Fruit fly (Drosophila melanogaster) whole organism, embryonic: Measurements from ENCODE around the gene CG15643.

Source experiments
- BtbVII ChIP-seq: fragments of 200-800 bp; sonication (Bioruptor generic); optimal IDR thresholded peaks from 3 replicates; lab custom pipeline; 2017; ENCODE audit warnings: missing biosample characterization, mild to moderate bottlenecking, missing genetic modification characterization
- C15 ChIP-seq: fragments of 200-800 bp; sonication (Bioruptor generic); IDR thresholded peaks from 3 replicates; pipeline ENCODE4 v1.3.6; 2022; ENCODE audit warnings: missing biosample characterization, missing genetic modification characterization
- CG11456 ChIP-seq: fragments of 200-800 bp; sonication (Bioruptor generic); IDR thresholded peaks from 3 replicates; pipeline ENCODE4 v1.3.6; 2022; ENCODE audit warnings: missing biosample characterization, missing genetic modification characterization
- CG11504 ChIP-seq: fragments of 200-800 bp; sonication (Bioruptor generic); optimal IDR thresholded peaks from 3 replicates; lab custom pipeline; 2019; ENCODE audit warnings: missing biosample characterization, mild to moderate bottlenecking, missing genetic modification characterization, moderate library complexity
- CG11560 ChIP-seq: fragments of 200-800 bp; sonication (Bioruptor generic); IDR thresholded peaks from 3 replicates; pipeline ENCODE4 v1.3.6; 2022; ENCODE audit warnings: missing biosample characterization, missing genetic modification characterization
- CG11696 ChIP-seq: fragments of 200-800 bp; sonication (Bioruptor generic); IDR thresholded peaks from 2 replicates; pipeline ENCODE4 v1.3.6; 2022; ENCODE audit warnings: missing biosample characterization, missing genetic modification characterization
- CG12071 ChIP-seq: fragments of 200-800 bp; sonication (Bioruptor generic); optimal IDR thresholded peaks from 3 replicates; lab custom pipeline; 2018; ENCODE audit warnings: missing biosample characterization, mild to moderate bottlenecking, missing genetic modification characterization
- CG12744 ChIP-seq: fragments of 200-800 bp; sonication (Bioruptor generic); optimal IDR thresholded peaks from 2 replicates; lab custom pipeline; 2016; ENCODE audit warnings: missing biosample characterization, missing genetic modification characterization
- CG12769 ChIP-seq: fragments of 200-800 bp; sonication (Bioruptor generic); optimal IDR thresholded peaks from 2 replicates; lab custom pipeline; 2019; ENCODE audit warnings: missing biosample characterization, mild to moderate bottlenecking, missing genetic modification characterization, moderate library complexity
- CG14860 ChIP-seq: fragments of 200-800 bp; sonication (Bioruptor generic); IDR thresholded peaks from 3 replicates; pipeline ENCODE4 v1.3.6; 2022; ENCODE audit warnings: missing biosample characterization, missing genetic modification characterization; ENCODE audit not compliant: partially characterized antibody
- CG15011 ChIP-seq: fragments of 200-800 bp; sonication (Bioruptor generic); optimal IDR thresholded peaks from 3 replicates; lab custom pipeline; 2018; ENCODE audit warnings: missing biosample characterization, mild to moderate bottlenecking, missing genetic modification characterization
- CG2202 ChIP-seq: fragments of 200-800 bp; sonication (Bioruptor generic); optimal IDR thresholded peaks from 2 replicates; lab custom pipeline; 2018; ENCODE audit warnings: missing biosample characterization, mild to moderate bottlenecking, missing genetic modification characterization
- CG2678 ChIP-seq: fragments of 200-800 bp; sonication (Bioruptor generic); optimal IDR thresholded peaks from 3 replicates; lab custom pipeline; 2019; ENCODE audit warnings: missing biosample characterization, mild to moderate bottlenecking, missing genetic modification characterization, moderate library complexity
- CG30020 ChIP-seq: fragments of 200-800 bp; optimal IDR thresholded peaks from 2 replicates; lab custom pipeline; 2019; ENCODE audit warnings: missing biosample characterization, mild to moderate bottlenecking, missing genetic modification characterization, moderate library complexity
- CG31365 ChIP-seq: fragments of 200-800 bp; sonication (Bioruptor generic); optimal IDR thresholded peaks from 2 replicates; lab custom pipeline; 2018; ENCODE audit warnings: missing biosample characterization, mild to moderate bottlenecking, missing genetic modification characterization
- CG32772 ChIP-seq: fragments of 200-800 bp; sonication (Bioruptor generic); IDR thresholded peaks from 2 replicates; pipeline ENCODE4 v1.3.6; 2022; ENCODE audit warnings: missing biosample characterization, missing genetic modification characterization
- CG43689 ChIP-seq: fragments of 200-800 bp; sonication (Bioruptor generic); IDR thresholded peaks from 2 replicates; pipeline ENCODE4 v1.3.6; 2022; ENCODE audit warnings: missing biosample characterization, missing genetic modification characterization
- CG4617 ChIP-seq: fragments of 200-800 bp; sonication (Bioruptor generic); optimal IDR thresholded peaks from 3 replicates; lab custom pipeline; 2016; ENCODE audit warnings: missing biosample characterization, missing genetic modification characterization, borderline replicate concordance
- CG9876 ChIP-seq: fragments of 200-800 bp; sonication (Bioruptor generic); optimal IDR thresholded peaks from 2 replicates; lab custom pipeline; 2016; ENCODE audit warnings: missing biosample characterization, missing genetic modification characterization
- D ChIP-seq, 2 experiments: fragments of 200-800 bp in 1 of 2; fragments of >200 bp in 1 of 2; sonication (Bioruptor generic) in 1 of 2; optimal IDR thresholded peaks; 2 replicates in 1 of 2; 3 replicates in 1 of 2; lab custom pipeline; 2017; ENCODE audit warnings: mild to moderate bottlenecking in 1 of 2, missing biosample characterization in 1 of 2, missing genetic modification characterization in 1 of 2, missing genetic modification reagents in 1 of 2
- Dek ChIP-seq: fragments of 200-800 bp; sonication (Bioruptor generic); optimal IDR thresholded peaks from 3 replicates; lab custom pipeline; 2019; ENCODE audit warnings: missing biosample characterization, mild to moderate bottlenecking, missing genetic modification characterization, moderate library complexity
- HLH4C ChIP-seq: fragments of 200-800 bp; sonication (Bioruptor generic); IDR thresholded peaks from 3 replicates; pipeline ENCODE4 v1.3.6; 2022; ENCODE audit warnings: missing biosample characterization, missing genetic modification characterization; ENCODE audit not compliant: partially characterized antibody
- Hr78 ChIP-seq, 2 experiments: fragments of 200-800 bp in 1 of 2; fragments of >200 bp in 1 of 2; sonication (Bioruptor generic) in 1 of 2; optimal IDR thresholded peaks; 2 replicates each; lab custom pipeline; 2017 to 2019; ENCODE audit warnings: missing biosample characterization in 2 of 2, missing genetic modification characterization in 2 of 2, mild to moderate bottlenecking in 1 of 2, moderate library complexity in 1 of 2
- Kr ChIP-seq: fragments of 200-800 bp; sonication (Bioruptor generic); optimal IDR thresholded peaks from 2 replicates; lab custom pipeline; 2017; ENCODE audit warnings: missing biosample characterization, mild to moderate bottlenecking, missing genetic modification characterization
- Lhr ChIP-seq: fragments of 200-800 bp; sonication (Bioruptor generic); optimal IDR thresholded peaks from 3 replicates; lab custom pipeline; 2017; ENCODE audit warnings: mild to moderate bottlenecking, missing biosample characterization, missing genetic modification reagents, missing genetic modification characterization
- Meics ChIP-seq: fragments of 200-800 bp; sonication (Bioruptor generic); optimal IDR thresholded peaks from 2 replicates; lab custom pipeline; 2017; ENCODE audit warnings: missing biosample characterization, mild to moderate bottlenecking, missing genetic modification characterization
- Nf-YA ChIP-seq: fragments of 200-800 bp; sonication (Bioruptor generic); IDR thresholded peaks from 2 replicates; pipeline ENCODE4 v1.3.6; 2022; ENCODE audit warnings: missing biosample characterization, missing genetic modification characterization
- Side ChIP-seq: fragments of 200-800 bp; sonication (Bioruptor generic); optimal IDR thresholded peaks from 2 replicates; lab custom pipeline; 2016; ENCODE audit warnings: missing biosample characterization, missing genetic modification characterization
- Sry-β ChIP-seq: fragments of 200-800 bp; sonication (Bioruptor generic); optimal IDR thresholded peaks from 2 replicates; lab custom pipeline; 2018; ENCODE audit warnings: missing biosample characterization, mild to moderate bottlenecking, missing genetic modification characterization, moderate library complexity
- bab2 ChIP-seq: fragments of 200-800 bp; sonication (Bioruptor generic); optimal IDR thresholded peaks from 2 replicates; lab custom pipeline; 2016; ENCODE audit warnings: missing biosample characterization, missing genetic modification characterization
- bowl ChIP-seq: fragments of 200-800 bp; sonication (Bioruptor generic); IDR thresholded peaks from 2 replicates; pipeline ENCODE4 v1.3.6; 2022; ENCODE audit warnings: missing biosample characterization, missing genetic modification characterization
- chif ChIP-seq, 2 experiments: fragments of 200-800 bp; sonication (Bioruptor generic); optimal IDR thresholded peaks; 3 replicates each; lab custom pipeline; 2016; ENCODE audit warnings: missing biosample characterization in 2 of 2, missing genetic modification characterization in 2 of 2
- ems ChIP-seq: fragments of 200-800 bp; sonication (Bioruptor generic); optimal IDR thresholded peaks from 3 replicates; lab custom pipeline; 2016; ENCODE audit warnings: missing biosample characterization, missing genetic modification characterization
- eve ChIP-seq, 2 experiments: fragments of >200 bp; optimal IDR thresholded peaks; 2 replicates each; lab custom pipeline; 2017; ENCODE audit warnings: missing biosample characterization in 2 of 2, missing genetic modification characterization in 2 of 2
- jigr1 ChIP-seq: fragments of 200-800 bp; sonication (Bioruptor generic); IDR thresholded peaks from 3 replicates; pipeline ENCODE4 v1.3.6; 2022; ENCODE audit warnings: missing biosample characterization, missing genetic modification characterization
- jing ChIP-seq: fragments of 200-800 bp; sonication (Bioruptor generic); optimal IDR thresholded peaks from 2 replicates; lab custom pipeline; 2018; ENCODE audit warnings: missing biosample characterization, mild to moderate bottlenecking, missing genetic modification characterization
- luna ChIP-seq: fragments of 200-800 bp; sonication (Bioruptor generic); optimal IDR thresholded peaks from 2 replicates; lab custom pipeline; 2016; ENCODE audit warnings: missing biosample characterization, missing genetic modification characterization
- nau ChIP-seq: fragments of 200-800 bp; sonication (Bioruptor generic); optimal IDR thresholded peaks from 3 replicates; lab custom pipeline; 2017; ENCODE audit warnings: missing biosample characterization, mild to moderate bottlenecking, missing genetic modification characterization, missing genetic modification reagents
- onecut ChIP-seq: fragments of 200-800 bp; sonication (Bioruptor generic); IDR thresholded peaks from 2 replicates; pipeline ENCODE4 v1.3.6; 2022; ENCODE audit warnings: missing biosample characterization, missing genetic modification characterization
- pb ChIP-seq: fragments of 200-800 bp; sonication (Bioruptor generic); optimal IDR thresholded peaks from 3 replicates; lab custom pipeline; 2016; ENCODE audit warnings: missing biosample characterization, missing genetic modification characterization
- pho ChIP-seq: fragments of 200-800 bp; sonication (Bioruptor generic); optimal IDR thresholded peaks from 2 replicates; lab custom pipeline; 2016; ENCODE audit warnings: missing biosample characterization, missing genetic modification characterization
- ranshi ChIP-seq: fragments of 200-800 bp; sonication (Bioruptor generic); IDR thresholded peaks from 2 replicates; pipeline ENCODE4 v1.3.6; 2022; ENCODE audit warnings: missing biosample characterization, missing genetic modification characterization
- repo ChIP-seq: fragments of 200-800 bp; sonication (Bioruptor generic); optimal IDR thresholded peaks from 2 replicates; lab custom pipeline; 2016; ENCODE audit warnings: missing biosample characterization, missing genetic modification characterization
- schlank ChIP-seq: fragments of 200-800 bp; sonication (Bioruptor generic); optimal IDR thresholded peaks from 2 replicates; lab custom pipeline; 2018; ENCODE audit warnings: missing biosample characterization, mild to moderate bottlenecking, missing genetic modification characterization
- seq ChIP-seq: fragments of 200-800 bp; sonication (Bioruptor generic); IDR thresholded peaks from 2 replicates; pipeline ENCODE4 v1.3.6; 2022; ENCODE audit warnings: missing biosample characterization, missing genetic modification characterization
- sim ChIP-seq: fragments of 200-800 bp; sonication (Bioruptor generic); IDR thresholded peaks from 2 replicates; pipeline ENCODE4 v1.3.6; 2022; ENCODE audit warnings: missing biosample characterization, missing genetic modification characterization
- tll ChIP-seq, 2 experiments: fragments of 200-800 bp in 1 of 2; fragments of >200 bp in 1 of 2; sonication (Bioruptor generic) in 1 of 2; optimal IDR thresholded peaks; 2 replicates each; lab custom pipeline; 2017 to 2019; ENCODE audit warnings: missing biosample characterization in 2 of 2, missing genetic modification characterization in 2 of 2, mild to moderate bottlenecking in 1 of 2, moderate library complexity in 1 of 2
- wdn ChIP-seq: fragments of 200-800 bp; sonication (Bioruptor generic); IDR thresholded peaks from 2 replicates; pipeline ENCODE4 v1.3.6; 2022; ENCODE audit warnings: missing biosample characterization, missing genetic modification characterization
- wek ChIP-seq: fragments of 200-800 bp; sonication (Bioruptor generic); optimal IDR thresholded peaks from 3 replicates; lab custom pipeline; 2018; ENCODE audit warnings: missing biosample characterization, mild to moderate bottlenecking, missing genetic modification characterization, moderate library complexity

Gene CG15643

dm6 chrX:15554256-15554678, 17.7 kb downstream of the CG15643 start, which contains the start of gene Ac13E (continued):
- TF ChIP-seq Kr (GFP tag; lab: Kevin White, UChicago) (peak; percentile 74), CG9876 (GFP tag; lab: Kevin White, UChicago) (peak; percentile 28), Side (GFP tag; lab: Kevin White, UChicago) (peak; percentile 78), HLH4C (GFP tag; lab: Robert Waterston, UW) (peak; percentile 51; the same call in 2 of the 3 replicates), Sry-β (GFP tag; lab: Kevin White, UChicago) (peak; percentile 34), CG11696 (GFP tag; lab: Robert Waterston, UW) (no peak), bab2 (GFP tag; lab: Kevin White, UChicago) (peak; percentile 69), nau (GFP tag; lab: Kevin White, UChicago) (peak; percentile 92), jigr1 (GFP tag; lab: Robert Waterston, UW) (peak; percentile 78), chif (GFP tag; optimal IDR thresholded peaks at IDR 0.05; lab: Kevin White, UChicago) (peak; percentile 56 to 85), D (optimal IDR thresholded peaks at IDR 0.05; lab: Kevin White, UChicago) (no peak), D (GFP tag; optimal IDR thresholded peaks at IDR 0.05; lab: Kevin White, UChicago) (peak; percentile 89), Hr78 (GFP tag; optimal IDR thresholded peaks at IDR 0.05; lab: Kevin White, UChicago) (peak in 1 of 2 experiments; percentile 62), eve (GFP tag; optimal IDR thresholded peaks at IDR 0.05; lab: Kevin White, UChicago) (peak; percentile 33 to 95), CG11560 (tag; lab: Robert Waterston, UW) (peak; percentile 66; the same call in 2 of the 3 replicates), bowl (peak; percentile 56; the same call in 1 of the 2 replicates), seq (peak; percentile 85), CG12744 (GFP tag; lab: Kevin White, UChicago) (peak; percentile 78), CG31365 (tag; lab: Kevin White, UChicago) (peak; percentile 70), tll (GFP tag; optimal IDR thresholded peaks at IDR 0.05; lab: Kevin White, UChicago) (peak in 1 of 2 experiments; percentile 18), CG15011 (peak; percentile 79), wdn (GFP tag; lab: Robert Waterston, UW) (peak; percentile 77), Nf-YA (peak; percentile 45; the same call in 1 of the 2 replicates), BtbVII (GFP tag; lab: Kevin White, UChicago) (peak; percentile 84), CG14860 (GFP tag; lab: Robert Waterston, UW) (peak; percentile 81), CG11504 (peak; percentile 92), pho (GFP tag; lab: Kevin White, UChicago) (peak; percentile 79), Dek (peak; percentile 83), Meics (GFP tag; lab: Kevin White, UChicago) (peak; percentile 92), repo (GFP tag; lab: Kevin White, UChicago) (peak; percentile 52), CG12071 (GFP tag; lab: Kevin White, UChicago) (peak; percentile 75), ranshi (GFP tag; lab: Robert Waterston, UW) (peak; percentile 86), schlank (peak; percentile 76), onecut (peak; percentile 80), CG30020 (tag; lab: Kevin White, UChicago) (peak; percentile 63), wek (GFP tag; lab: Kevin White, UChicago) (peak; percentile 73), CG11456 (GFP tag; lab: Robert Waterston, UW) (peak; percentile 76), CG43689 (GFP tag; lab: Robert Waterston, UW) (0 out of 2 replicates have a peak, but pooled peaks have one; percentile 49), jing (peak; percentile 80), CG4617 (peak; percentile 49), CG32772 (peak; percentile 82), CG2678 (tag; lab: Kevin White, UChicago) (peak; percentile 93), C15 (GFP tag; lab: Robert Waterston, UW) (peak; percentile 35; the same call in 1 of the 3 replicates), luna (no peak), sim (GFP tag; lab: Robert Waterston, UW) (peak; percentile 75), CG2202 (tag; lab: Kevin White, UChicago) (peak; percentile 90), pb (GFP tag; lab: Kevin White, UChicago) (peak; percentile 59), CG12769 (tag; lab: Kevin White, UChicago) (peak; percentile 90), Lhr (peak; percentile 72), ems (GFP tag; lab: Kevin White, UChicago) (peak; percentile 91)
